Worm (Caenorhabditis elegans) whole organism, early embryonic: ENCODE measurements around the gene bkip-1.

ENCODE experiments used
- B0310.2 ChIP-seq: sonication (generic microtip); optimal IDR thresholded peaks from 2 replicates; lab custom pipeline; 2016; ENCODE audit warnings: mild to moderate bottlenecking, missing genetic modification characterization, missing compliant biosample characterization
- ama-1 ChIP-seq: fragments of 150-350 bp; optimal IDR thresholded peaks from 2 replicates; lab custom pipeline; 2014
- ceh-13 ChIP-seq: fragments of 200-800 bp; sonication (Bioruptor generic); optimal IDR thresholded peaks from 2 replicates; lab custom pipeline; 2018; ENCODE audit warnings: mild to moderate bottlenecking, missing genetic modification characterization, missing compliant biosample characterization
- ceh-36 ChIP-seq: sonication (generic microtip); optimal IDR thresholded peaks from 2 replicates; lab custom pipeline; 2016; ENCODE audit warnings: missing genetic modification characterization, inconsistent platforms, missing compliant biosample characterization
- flt-1 ChIP-seq: fragments of 200-800 bp; sonication (Bioruptor generic); IDR thresholded peaks from 2 replicates; pipeline ENCODE4 v1.3.6; 2022; ENCODE audit warnings: missing genetic modification characterization, missing compliant biosample characterization
- hmbx-1 ChIP-seq: sonication (generic microtip); optimal IDR thresholded peaks from 2 replicates; lab custom pipeline; 2016; ENCODE audit warnings: mild to moderate bottlenecking, missing genetic modification characterization, missing compliant biosample characterization
- hmg-4 ChIP-seq: fragments of 200-800 bp; sonication (Bioruptor generic); optimal IDR thresholded peaks from 2 replicates; lab custom pipeline; 2018; ENCODE audit warnings: mild to moderate bottlenecking, missing genetic modification characterization, missing compliant biosample characterization
- hnd-1 ChIP-seq: sonication (generic microtip); optimal IDR thresholded peaks from 2 replicates; lab custom pipeline; 2016; ENCODE audit warnings: missing genetic modification characterization, missing compliant biosample characterization
- pes-1 ChIP-seq: fragments of 200-800 bp; sonication (Bioruptor generic); IDR thresholded peaks from 2 replicates; pipeline ENCODE4 v1.3.6; 2022; ENCODE audit warnings: missing genetic modification reagents, missing genetic modification characterization, missing compliant biosample characterization
- scrt-1 ChIP-seq: fragments of 200-800 bp; sonication (Bioruptor generic); IDR thresholded peaks from 2 replicates; pipeline ENCODE4 v1.3.6; 2022; ENCODE audit warnings: missing genetic modification characterization, missing compliant biosample characterization
- sea-1 ChIP-seq: fragments of 200-800 bp; sonication (Bioruptor generic); conservative IDR thresholded peaks from 2 replicates; pipeline ENCODE4 v1.3.6; 2022; ENCODE audit warnings: missing genetic modification characterization, missing compliant biosample characterization

ce11 chrII:14095875-14096274 lies 5.2 kb upstream of the bkip-1 start:
- no peak for TF ChIP-seq ama-1 (lab: Kevin White, UChicago)
- TF ChIP-seq hmbx-1 (tag; lab: Kevin White, UChicago): no peak
- no peak for TF ChIP-seq ceh-36 (tag; lab: Kevin White, UChicago)
- no peak for TF ChIP-seq sea-1 (GFP tag; lab: Robert Waterston, UW)
- TF ChIP-seq hnd-1 (tag; lab: Kevin White, UChicago): no peak
- no peak for TF ChIP-seq flt-1 (GFP tag; lab: Robert Waterston, UW)
- TF ChIP-seq B0310.2 (tag; lab: Kevin White, UChicago): no peak
- no peak for TF ChIP-seq hmg-4 (GFP tag; lab: Kevin White, UChicago)
- no peak for TF ChIP-seq scrt-1
- TF ChIP-seq pes-1 (GFP tag; lab: Robert Waterston, UW): 0 out of 2 replicates have a peak, but pooled peaks have one; percentile 21
- TF ChIP-seq ceh-13: no peak
